Worm (Caenorhabditis elegans) whole organism, young adult: ENCODE results near the gene ugt-63.

ENCODE experiments used
- ama-1 ChIP-seq, 3 experiments: fragments of 150-350 bp in 1 of 3; sonication (generic microtip) in 2 of 3; optimal IDR thresholded peaks; 2 replicates each; lab custom pipeline; 2014 to 2018; ENCODE audit warnings: missing biosample characterization in 2 of 3, missing genetic modification characterization in 2 of 3, missing genetic modification reagents in 2 of 3
- ceh-27 ChIP-seq: fragments of 200-800 bp; sonication (Bioruptor generic); optimal IDR thresholded peaks from 2 replicates; lab custom pipeline; 2018; ENCODE audit warnings: mild to moderate bottlenecking, missing genetic modification characterization, moderate library complexity, missing compliant biosample characterization
- egl-18 ChIP-seq: fragments of 200-800 bp; sonication (Bioruptor generic); IDR thresholded peaks from 2 replicates; pipeline ENCODE4 v1.3.6; 2022; ENCODE audit warnings: missing genetic modification reagents, missing genetic modification characterization, missing compliant biosample characterization
- sea-2 ChIP-seq: fragments of 200-800 bp; sonication (Bioruptor generic); IDR thresholded peaks from 2 replicates; pipeline ENCODE4 v1.3.6; 2022; ENCODE audit warnings: missing genetic modification characterization, missing compliant biosample characterization

DNA sequence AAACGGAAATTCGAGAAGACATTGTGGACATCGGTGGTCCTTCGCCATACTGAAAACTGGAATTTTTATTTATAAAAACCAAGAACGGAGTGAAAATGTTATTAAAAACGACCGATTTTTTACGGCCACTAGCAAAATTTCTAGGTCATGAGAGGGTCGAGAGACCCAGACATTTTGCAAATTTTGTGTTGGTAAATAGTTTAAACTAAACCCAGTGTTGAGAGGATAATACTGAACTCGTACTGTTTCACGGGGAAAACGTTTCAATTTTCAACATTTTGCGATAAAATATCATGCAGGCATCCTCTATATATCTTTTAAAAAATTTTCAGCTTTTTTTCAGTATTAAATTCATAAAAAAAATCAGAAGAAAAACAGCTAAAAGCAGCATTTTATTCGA lies 8.5 kb upstream of the ugt-63 start, which contains the start of gene C04F5.9:
- TF ChIP-seq ama-1 (optimal IDR thresholded peaks at IDR 0.05; lab: Kevin White, UChicago) (no peak), ama-1 (GFP tag; optimal IDR thresholded peaks at IDR 0.05; lab: Kevin White, UChicago) (no peak), ceh-27 (GFP tag; lab: Kevin White, UChicago) (no peak), sea-2 (no peak), egl-18 (no peak)
